Worm (Caenorhabditis elegans) whole organism, young adult: ENCODE data around the gene F44B9.8.

Source experiments
- B0019.2 ChIP-seq: fragments of 200-800 bp; sonication (Bioruptor generic); conservative IDR thresholded peaks from 2 replicates; pipeline ENCODE4 v1.3.6; 2022; ENCODE audit warnings: missing genetic modification reagents, missing genetic modification characterization, missing compliant biosample characterization
- B0336.3 ChIP-seq: fragments of 200-800 bp; sonication (Bioruptor generic); IDR thresholded peaks from 2 replicates; pipeline ENCODE4 v1.3.6; 2022; ENCODE audit warnings: missing genetic modification characterization, missing compliant biosample characterization
- D2030.7 ChIP-seq: fragments of 200-800 bp; sonication (Bioruptor generic); IDR thresholded peaks from 2 replicates; pipeline ENCODE4 v1.3.6; 2022; ENCODE audit warnings: missing genetic modification reagents, missing genetic modification characterization, missing compliant biosample characterization
- F22D6.2 ChIP-seq: sonication (generic microtip); optimal IDR thresholded peaks from 2 replicates; lab custom pipeline; 2016; ENCODE audit warnings: mild to moderate bottlenecking, missing genetic modification characterization, missing compliant biosample characterization
- F23B12.7 ChIP-seq: sonication (generic microtip); optimal IDR thresholded peaks from 2 replicates; lab custom pipeline; 2017; ENCODE audit warnings: missing genetic modification characterization, mild to moderate bottlenecking, missing compliant biosample characterization, antibody characterized with exemption, moderate library complexity; ENCODE audit not compliant: insufficient read depth
- K12H6.12 ChIP-seq: fragments of 200-800 bp; sonication (Bioruptor generic); optimal IDR thresholded peaks from 2 replicates; lab custom pipeline; 2018; ENCODE audit warnings: mild to moderate bottlenecking, missing genetic modification characterization, missing compliant biosample characterization
- Y53F4B.3 ChIP-seq: fragments of 200-800 bp; sonication (Bioruptor generic); IDR thresholded peaks from 2 replicates; pipeline ENCODE4 v1.3.6; 2022; ENCODE audit warnings: missing genetic modification reagents, missing genetic modification characterization, missing compliant biosample characterization
- Y53G8AR.9 ChIP-seq: fragments of 200-800 bp; sonication (Bioruptor generic); conservative IDR thresholded peaks from 2 replicates; pipeline ENCODE4 v1.3.6; 2022; ENCODE audit warnings: missing genetic modification reagents, missing genetic modification characterization, missing compliant biosample characterization
- Y79H2A.3 ChIP-seq: fragments of 200-800 bp; sonication (Bioruptor generic); conservative IDR thresholded peaks from 2 replicates; pipeline ENCODE4 v1.3.6; 2022; ENCODE audit warnings: missing genetic modification reagents, missing genetic modification characterization, missing compliant biosample characterization
- Y95B8A.8 ChIP-seq: fragments of 200-800 bp; sonication (Bioruptor generic); IDR thresholded peaks from 2 replicates; pipeline ENCODE4 v1.3.6; 2022; ENCODE audit warnings: missing genetic modification reagents, missing genetic modification characterization, missing compliant biosample characterization
- ZK185.1 ChIP-seq: sonication (generic microtip); optimal IDR thresholded peaks from 2 replicates; lab custom pipeline; 2016; ENCODE audit warnings: mild to moderate bottlenecking, missing genetic modification characterization, missing compliant biosample characterization; ENCODE audit not compliant: poor library complexity, severe bottlenecking
- aptf-2 ChIP-seq: fragments of 200-800 bp; sonication (Bioruptor generic); conservative IDR thresholded peaks from 2 replicates; pipeline ENCODE4 v1.3.6; 2022; ENCODE audit warnings: missing genetic modification reagents, missing genetic modification characterization, missing compliant biosample characterization
- atf-7 ChIP-seq: sonication (generic microtip); optimal IDR thresholded peaks from 2 replicates; lab custom pipeline; 2017; ENCODE audit warnings: mild to moderate bottlenecking, missing genetic modification characterization, missing compliant biosample characterization
- attf-5 ChIP-seq: fragments of 200-800 bp; sonication (Bioruptor generic); optimal IDR thresholded peaks from 2 replicates; lab custom pipeline; 2018; ENCODE audit warnings: mild to moderate bottlenecking, missing genetic modification characterization, missing compliant biosample characterization
- ceh-27 ChIP-seq: fragments of 200-800 bp; sonication (Bioruptor generic); optimal IDR thresholded peaks from 2 replicates; lab custom pipeline; 2018; ENCODE audit warnings: mild to moderate bottlenecking, missing genetic modification characterization, moderate library complexity, missing compliant biosample characterization
- ceh-40 ChIP-seq: fragments of 200-800 bp; sonication (Bioruptor generic); IDR thresholded peaks from 2 replicates; pipeline ENCODE4 v1.3.6; 2022; ENCODE audit warnings: missing genetic modification characterization, missing compliant biosample characterization
- ceh-79 ChIP-seq: sonication (generic microtip); optimal IDR thresholded peaks from 2 replicates; lab custom pipeline; 2017; ENCODE audit warnings: mild to moderate bottlenecking, missing genetic modification characterization, missing compliant biosample characterization
- chd-7 ChIP-seq: sonication (generic microtip); optimal IDR thresholded peaks from 2 replicates; lab custom pipeline; 2016; ENCODE audit warnings: mild to moderate bottlenecking, missing genetic modification characterization, moderate library complexity, missing compliant biosample characterization
- egrh-3 ChIP-seq: fragments of 200-800 bp; sonication (Bioruptor generic); IDR thresholded peaks from 2 replicates; pipeline ENCODE4 v1.3.6; 2022; ENCODE audit warnings: missing genetic modification reagents, missing genetic modification characterization, missing compliant biosample characterization
- ets-4 ChIP-seq: fragments of 200-800 bp; sonication (Bioruptor generic); optimal IDR thresholded peaks from 2 replicates; lab custom pipeline; 2018; ENCODE audit warnings: mild to moderate bottlenecking, missing genetic modification characterization, missing compliant biosample characterization
- fkh-3 ChIP-seq: sonication (generic microtip); optimal IDR thresholded peaks from 2 replicates; lab custom pipeline; 2016; ENCODE audit warnings: mild to moderate bottlenecking, missing genetic modification characterization, missing compliant biosample characterization
- hrde-1 ChIP-seq: sonication (generic microtip); optimal IDR thresholded peaks from 2 replicates; lab custom pipeline; 2016; ENCODE audit warnings: missing genetic modification characterization, mild to moderate bottlenecking, missing compliant biosample characterization, moderate library complexity, missing genotype, missing genetic modification reagents, borderline replicate concordance
- hsf-1 ChIP-seq: fragments of 200-800 bp; sonication (Bioruptor generic); IDR thresholded peaks from 2 replicates; pipeline ENCODE4 v1.3.6; 2022; ENCODE audit warnings: missing genetic modification reagents, missing genetic modification characterization, missing compliant biosample characterization
- lin-40 ChIP-seq: sonication (generic microtip); optimal IDR thresholded peaks from 2 replicates; lab custom pipeline; 2016; ENCODE audit warnings: missing genetic modification characterization, mild to moderate bottlenecking, missing compliant biosample characterization, missing genotype, missing genetic modification reagents
- lir-1 ChIP-seq: fragments of 200-800 bp; sonication (Bioruptor generic); conservative IDR thresholded peaks from 2 replicates; pipeline ENCODE4 v1.3.6; 2022; ENCODE audit warnings: missing genetic modification reagents, missing genetic modification characterization, missing compliant biosample characterization
- lsl-1 ChIP-seq: fragments of 200-800 bp; sonication (Bioruptor generic); optimal IDR thresholded peaks from 2 replicates; lab custom pipeline; 2018; ENCODE audit warnings: mild to moderate bottlenecking, missing genetic modification characterization, moderate library complexity, missing compliant biosample characterization
- lsy-27 ChIP-seq: sonication (generic microtip); optimal IDR thresholded peaks from 2 replicates; lab custom pipeline; 2017; ENCODE audit warnings: missing genetic modification characterization, mild to moderate bottlenecking, missing compliant biosample characterization, antibody characterized with exemption, missing genotype, borderline replicate concordance; ENCODE audit not compliant: insufficient read depth
- madf-3 ChIP-seq: fragments of 200-800 bp; sonication (Bioruptor generic); IDR thresholded peaks from 2 replicates; pipeline ENCODE4 v1.3.6; 2022; ENCODE audit warnings: missing genetic modification reagents, missing genetic modification characterization, missing compliant biosample characterization
- madf-6 ChIP-seq: fragments of 200-800 bp; sonication (Bioruptor generic); IDR thresholded peaks from 2 replicates; pipeline ENCODE4 v1.3.6; 2022; ENCODE audit warnings: missing genetic modification reagents, missing genetic modification characterization, missing compliant biosample characterization
- mel-28 ChIP-seq: sonication (generic microtip); optimal IDR thresholded peaks from 2 replicates; lab custom pipeline; 2016; ENCODE audit warnings: borderline replicate concordance, mild to moderate bottlenecking, missing genetic modification characterization, missing compliant biosample characterization
- mxl-1 ChIP-seq: sonication (generic microtip); optimal IDR thresholded peaks from 2 replicates; lab custom pipeline; 2016; ENCODE audit warnings: missing genetic modification characterization, missing compliant biosample characterization
- nhr-120 ChIP-seq: fragments of 200-800 bp; sonication (Bioruptor generic); IDR thresholded peaks from 2 replicates; pipeline ENCODE4 v1.3.6; 2022; ENCODE audit warnings: missing genetic modification characterization, missing compliant biosample characterization
- nhr-27 ChIP-seq: fragments of 200-800 bp; sonication (Bioruptor generic); optimal IDR thresholded peaks from 2 replicates; lab custom pipeline; 2018; ENCODE audit warnings: mild to moderate bottlenecking, missing genetic modification characterization, moderate library complexity, missing compliant biosample characterization
- rcor-1 ChIP-seq: fragments of 200-800 bp; sonication (Bioruptor generic); IDR thresholded peaks from 2 replicates; pipeline ENCODE4 v1.3.6; 2022; ENCODE audit warnings: missing genetic modification reagents, missing genetic modification characterization, missing compliant biosample characterization
- rpc-1 ChIP-seq, 2 experiments: fragments of 150-350 bp in 1 of 2; sonication (generic microtip) in 1 of 2; optimal IDR thresholded peaks; 2 replicates each; lab custom pipeline; 2014 to 2018; ENCODE audit warnings: missing biosample characterization in 1 of 2, missing genetic modification characterization in 1 of 2, missing genetic modification reagents in 1 of 2, missing genotype in 1 of 2
- sea-2 ChIP-seq: fragments of 200-800 bp; sonication (Bioruptor generic); IDR thresholded peaks from 2 replicates; pipeline ENCODE4 v1.3.6; 2022; ENCODE audit warnings: missing genetic modification characterization, missing compliant biosample characterization
- snpc-1.3 ChIP-seq: sonication (generic microtip); optimal IDR thresholded peaks from 2 replicates; lab custom pipeline; 2017; ENCODE audit warnings: missing genetic modification characterization, mild to moderate bottlenecking, missing compliant biosample characterization, antibody characterized with exemption, moderate library complexity, missing genotype, missing genetic modification reagents; ENCODE audit not compliant: insufficient read depth
- snpc-3.4 ChIP-seq: sonication (generic microtip); optimal IDR thresholded peaks from 2 replicates; lab custom pipeline; 2017; ENCODE audit warnings: missing genetic modification characterization, mild to moderate bottlenecking, missing compliant biosample characterization, antibody characterized with exemption, moderate library complexity, missing genotype, missing genetic modification reagents
- tbp1 ChIP-seq: fragments of 200-800 bp; sonication (Bioruptor generic); optimal IDR thresholded peaks from 2 replicates; lab custom pipeline; 2018; ENCODE audit warnings: mild to moderate bottlenecking, missing genetic modification characterization, missing compliant biosample characterization
- unc-62 ChIP-seq: fragments of 150-350 bp; optimal IDR thresholded peaks from 2 replicates; lab custom pipeline; 2014; ENCODE audit warnings: missing biosample characterization, missing genetic modification reagents, missing genetic modification characterization
- zfh-2 ChIP-seq: fragments of 200-800 bp; sonication (Bioruptor generic); conservative IDR thresholded peaks from 2 replicates; pipeline ENCODE4 v1.3.6; 2022; ENCODE audit warnings: missing genetic modification reagents, missing genetic modification characterization, missing compliant biosample characterization
- ztf-18 ChIP-seq: sonication (generic microtip); optimal IDR thresholded peaks from 2 replicates; lab custom pipeline; 2016; ENCODE audit warnings: missing genotype, mild to moderate bottlenecking, missing genetic modification characterization, missing compliant biosample characterization
- ztf-3 ChIP-seq: fragments of 200-800 bp; sonication (Bioruptor generic); optimal IDR thresholded peaks from 2 replicates; lab custom pipeline; 2018; ENCODE audit warnings: mild to moderate bottlenecking, missing genetic modification characterization, missing compliant biosample characterization

Gene F44B9.8

ce11 chrIII:8044717-8045116 is 15.3 kb upstream of the F44B9.8 start, which contains the start of gene spcs-3:
spcs-3 (plus strand) TSS chrIII:8045017.
- TF ChIP-seq chd-7 (tag; lab: Kevin White, UChicago) (no peak), B0336.3 (GFP tag; lab: Robert Waterston, UW) (0 out of 2 replicates have a peak, but pooled peaks have one; percentile 22)

ce11 chrIII:8044187-8044586 is 14.7 kb upstream of the F44B9.8 start, which contains the start of gene K12H4.5:
K12H4.5 (plus strand) TSS chrIII:8044487.
- no peak for TF ChIP-seq mel-28 (tag; lab: Kevin White, UChicago)
- no peak for TF ChIP-seq attf-5 (GFP tag; lab: Kevin White, UChicago)
- TF ChIP-seq rcor-1, result no peak
- no peak for TF ChIP-seq ceh-27 (GFP tag; lab: Kevin White, UChicago)
- TF ChIP-seq F23B12.7, result no peak
- no peak for TF ChIP-seq F22D6.2
- no peak for TF ChIP-seq hsf-1 (GFP tag; lab: Robert Waterston, UW)
- no peak for TF ChIP-seq D2030.7 (GFP tag; lab: Robert Waterston, UW)

- TF ChIP-seq snpc-1.3 (tag; lab: Kevin White, UChicago), result peak; percentile 89
- peak; percentile 74 for TF ChIP-seq ets-4 (GFP tag; lab: Kevin White, UChicago)
- TF ChIP-seq Y53G8AR.9 (GFP tag; lab: Robert Waterston, UW), result peak; percentile 92
- TF ChIP-seq lsl-1 (GFP tag; lab: Kevin White, UChicago), result peak; percentile 91
- TF ChIP-seq B0019.2, result peak; percentile 94
- TF ChIP-seq ceh-40 (GFP tag; lab: Robert Waterston, UW), result peak; percentile 83
- TF ChIP-seq ceh-27 (GFP tag; lab: Kevin White, UChicago), result peak; percentile 100
- no peak for TF ChIP-seq nhr-27 (tag; lab: Kevin White, UChicago)
- peak; percentile 98 for TF ChIP-seq Y95B8A.8
- peak; percentile 98 for TF ChIP-seq ZK185.1 (tag; lab: Kevin White, UChicago)
- TF ChIP-seq zfh-2 (GFP tag; lab: Robert Waterston, UW), result no peak
- peak; percentile 94 for TF ChIP-seq lir-1 (GFP tag; lab: Robert Waterston, UW)
- peak; percentile 7 for TF ChIP-seq rpc-1 (optimal IDR thresholded peaks at IDR 0.05; lab: Kevin White, UChicago)
- peak; percentile 20 for TF ChIP-seq rpc-1 (tag; optimal IDR thresholded peaks at IDR 0.05; lab: Kevin White, UChicago)
- no peak for TF ChIP-seq sea-2
- TF ChIP-seq ztf-3 (GFP tag; lab: Kevin White, UChicago), result peak; percentile 66
- TF ChIP-seq aptf-2 (GFP tag; lab: Robert Waterston, UW), result peak; percentile 98
- TF ChIP-seq hrde-1 (tag; lab: Kevin White, UChicago), result peak; percentile 93
- peak; percentile 98 for TF ChIP-seq Y79H2A.3 (GFP tag; lab: Robert Waterston, UW)
- TF ChIP-seq lsy-27 (tag; lab: Kevin White, UChicago), result peak; percentile 37
- peak; percentile 99 for TF ChIP-seq K12H6.12
- TF ChIP-seq egrh-3 (GFP tag; lab: Robert Waterston, UW), result peak; percentile 90
- 0 out of 2 replicates have a peak, but pooled peaks have one; percentile 49 for TF ChIP-seq nhr-120 (GFP tag; lab: Robert Waterston, UW)
- no peak for TF ChIP-seq fkh-3 (tag; lab: Kevin White, UChicago)
- peak; percentile 90; the same call in 1 of the 2 replicates for TF ChIP-seq B0336.3 (GFP tag; lab: Robert Waterston, UW)
- peak; percentile 51 for TF ChIP-seq ceh-79 (tag; lab: Kevin White, UChicago)
- TF ChIP-seq snpc-3.4 (tag; lab: Kevin White, UChicago), result peak; percentile 91
- TF ChIP-seq Y53F4B.3 (GFP tag; lab: Robert Waterston, UW), result peak; percentile 96
- TF ChIP-seq mxl-1 (tag; lab: Kevin White, UChicago), result peak; percentile 92
- peak; percentile 80 for TF ChIP-seq tbp1 (GFP tag; lab: Kevin White, UChicago)
- no peak; the same call in none of the 2 replicates for TF ChIP-seq madf-6
- TF ChIP-seq ztf-18, result peak; percentile 100
- no peak for TF ChIP-seq atf-7
- TF ChIP-seq unc-62 (GFP tag; lab: Kevin White, UChicago), result peak; percentile 71
- peak; percentile 97 for TF ChIP-seq rcor-1
- peak; percentile 95 for TF ChIP-seq lin-40 (tag; lab: Kevin White, UChicago)
- TF ChIP-seq madf-3 (GFP tag; lab: Robert Waterston, UW), result peak; percentile 96
These were observed 14.3 kb upstream of the F44B9.8 start for ce11 chrIII:8043784-8044183.
